Fruit fly (Drosophila melanogaster) whole organism, embryonic: ENCODE measurements around the gene sphe.

ENCODE experiments used
- Asciz ChIP-seq: fragments of 200-800 bp; sonication (Bioruptor generic); optimal IDR thresholded peaks from 2 replicates; lab custom pipeline; 2017; ENCODE audit warnings: missing biosample characterization, mild to moderate bottlenecking, missing genetic modification characterization, missing genetic modification reagents
- CG11456 ChIP-seq: fragments of 200-800 bp; sonication (Bioruptor generic); IDR thresholded peaks from 3 replicates; pipeline ENCODE4 v1.3.6; 2022; ENCODE audit warnings: missing biosample characterization, missing genetic modification characterization
- CG11560 ChIP-seq: fragments of 200-800 bp; sonication (Bioruptor generic); IDR thresholded peaks from 3 replicates; pipeline ENCODE4 v1.3.6; 2022; ENCODE audit warnings: missing biosample characterization, missing genetic modification characterization
- CG12219 ChIP-seq: fragments of 200-800 bp; sonication (Bioruptor generic); optimal IDR thresholded peaks from 3 replicates; lab custom pipeline; 2018; ENCODE audit warnings: missing biosample characterization, mild to moderate bottlenecking, missing genetic modification characterization
- CG12744 ChIP-seq: fragments of 200-800 bp; sonication (Bioruptor generic); optimal IDR thresholded peaks from 2 replicates; lab custom pipeline; 2016; ENCODE audit warnings: missing biosample characterization, missing genetic modification characterization
- CG13894 ChIP-seq: fragments of 200-800 bp; sonication (Bioruptor generic); optimal IDR thresholded peaks from 3 replicates; lab custom pipeline; 2018; ENCODE audit warnings: missing biosample characterization, mild to moderate bottlenecking, missing genetic modification characterization, moderate library complexity
- CG14050 ChIP-seq: fragments of 200-800 bp; sonication (Bioruptor generic); IDR thresholded peaks from 3 replicates; pipeline ENCODE4 v1.3.6; 2022; ENCODE audit warnings: missing biosample characterization, missing genetic modification characterization
- CG15269 ChIP-seq: fragments of 200-800 bp; sonication (Bioruptor generic); optimal IDR thresholded peaks from 2 replicates; lab custom pipeline; 2018; ENCODE audit warnings: missing biosample characterization, mild to moderate bottlenecking, missing genetic modification characterization, moderate library complexity
- CG15514 ChIP-seq: fragments of 200-800 bp; sonication (Bioruptor generic); optimal IDR thresholded peaks from 3 replicates; lab custom pipeline; 2017; ENCODE audit warnings: missing biosample characterization, missing genetic modification characterization, mild to moderate bottlenecking, moderate library complexity, missing genetic modification reagents
- CG1602 ChIP-seq: fragments of 200-800 bp; sonication (Bioruptor generic); optimal IDR thresholded peaks from 3 replicates; lab custom pipeline; 2016; ENCODE audit warnings: missing biosample characterization, missing genetic modification characterization
- CG2202 ChIP-seq: fragments of 200-800 bp; sonication (Bioruptor generic); optimal IDR thresholded peaks from 2 replicates; lab custom pipeline; 2018; ENCODE audit warnings: missing biosample characterization, mild to moderate bottlenecking, missing genetic modification characterization
- CG3065 ChIP-seq: fragments of 200-800 bp; sonication (Bioruptor generic); optimal IDR thresholded peaks from 2 replicates; lab custom pipeline; 2016; ENCODE audit warnings: missing biosample characterization, missing genetic modification characterization
- CG3407 ChIP-seq: fragments of 200-800 bp; sonication (Bioruptor generic); optimal IDR thresholded peaks from 2 replicates; lab custom pipeline; 2018; ENCODE audit warnings: missing biosample characterization, mild to moderate bottlenecking, missing genetic modification characterization
- CG4328 ChIP-seq: fragments of 200-800 bp; sonication (Bioruptor generic); optimal IDR thresholded peaks from 3 replicates; lab custom pipeline; 2017; ENCODE audit warnings: missing biosample characterization, missing genetic modification reagents, missing genetic modification characterization
- CG7271 ChIP-seq: fragments of 200-800 bp; sonication (Bioruptor generic); optimal IDR thresholded peaks from 2 replicates; lab custom pipeline; 2018; ENCODE audit warnings: missing biosample characterization, mild to moderate bottlenecking, missing genetic modification characterization, moderate library complexity
- CG9215 ChIP-seq: fragments of 200-800 bp; sonication (Bioruptor generic); IDR thresholded peaks from 2 replicates; pipeline ENCODE4 v1.3.6; 2022; ENCODE audit warnings: missing biosample characterization, missing genetic modification characterization
- CG9609 ChIP-seq: fragments of 200-800 bp; sonication (Bioruptor generic); optimal IDR thresholded peaks from 3 replicates; lab custom pipeline; 2016; ENCODE audit warnings: missing biosample characterization, missing genetic modification characterization
- Dad ChIP-seq: fragments of 200-800 bp; sonication (Bioruptor generic); optimal IDR thresholded peaks from 3 replicates; lab custom pipeline; 2016; ENCODE audit warnings: missing biosample characterization, missing genetic modification characterization
- Deaf1 ChIP-seq: fragments of 200-800 bp; optimal IDR thresholded peaks from 3 replicates; lab custom pipeline; 2019; ENCODE audit warnings: missing biosample characterization, mild to moderate bottlenecking, missing genetic modification characterization, moderate library complexity
- Ets65A ChIP-seq: fragments of 200-800 bp; sonication (Bioruptor generic); peaks from one replicate; lab custom pipeline; 2016; ENCODE audit warnings: missing biosample characterization, missing genetic modification characterization
- HHEX ChIP-seq: fragments of 200-800 bp; sonication (Bioruptor generic); optimal IDR thresholded peaks from 3 replicates; lab custom pipeline; 2017; ENCODE audit warnings: missing biosample characterization, mild to moderate bottlenecking, missing genetic modification characterization, missing genetic modification reagents
- HLH54F ChIP-seq: fragments of 200-800 bp; sonication (Bioruptor generic); optimal IDR thresholded peaks from 3 replicates; lab custom pipeline; 2016; ENCODE audit warnings: missing biosample characterization, missing genetic modification characterization
- Hey ChIP-seq: fragments of 200-800 bp; sonication (Bioruptor generic); optimal IDR thresholded peaks from 3 replicates; lab custom pipeline; 2018; ENCODE audit warnings: missing biosample characterization, mild to moderate bottlenecking, missing genetic modification characterization
- Nf-YC ChIP-seq: fragments of 200-800 bp; optimal IDR thresholded peaks from 3 replicates; lab custom pipeline; 2019; ENCODE audit warnings: missing biosample characterization, mild to moderate bottlenecking, missing genetic modification characterization, moderate library complexity
- Optix ChIP-seq: fragments of 200-800 bp; sonication (Bioruptor generic); IDR thresholded peaks from 3 replicates; pipeline ENCODE4 v1.3.6; 2022; ENCODE audit warnings: missing biosample characterization, missing genetic modification characterization
- Six4 ChIP-seq: fragments of 200-800 bp; sonication (Bioruptor generic); optimal IDR thresholded peaks from 2 replicates; lab custom pipeline; 2016; ENCODE audit warnings: missing biosample characterization, missing genetic modification characterization
- Trl ChIP-seq, 3 experiments: fragments of >200 bp in 2 of 3; fragments of 200-800 bp in 1 of 3; sonication (Bioruptor generic) in 1 of 3; optimal IDR thresholded peaks; 2 replicates in 1 of 3; 3 replicates in 2 of 3; lab custom pipeline; 2016 to 2017; ENCODE audit warnings: missing biosample characterization in 1 of 3, missing genetic modification characterization in 1 of 3
- amos ChIP-seq: fragments of 200-800 bp; sonication (Bioruptor generic); IDR thresholded peaks from 2 replicates; pipeline ENCODE4 v1.3.6; 2022; ENCODE audit warnings: missing biosample characterization, missing genetic modification characterization; ENCODE audit not compliant: partially characterized antibody
- aop ChIP-seq: fragments of 200-800 bp; sonication (Bioruptor generic); IDR thresholded peaks from 2 replicates; pipeline ENCODE4 v1.3.6; 2022; ENCODE audit warnings: missing biosample characterization, missing genetic modification characterization
- bsh ChIP-seq, 2 experiments: fragments of 200-800 bp; sonication (Bioruptor generic); optimal IDR thresholded peaks; 2 replicates each; lab custom pipeline; 2017 to 2018; ENCODE audit warnings: mild to moderate bottlenecking in 2 of 2, missing biosample characterization in 2 of 2, missing genetic modification characterization in 2 of 2, moderate library complexity in 1 of 2
- en ChIP-seq: fragments of 200-800 bp; sonication (Bioruptor generic); optimal IDR thresholded peaks from 2 replicates; lab custom pipeline; 2016; ENCODE audit warnings: missing biosample characterization, missing genetic modification characterization
- fd3F ChIP-seq: fragments of 200-800 bp; sonication (Bioruptor generic); optimal IDR thresholded peaks from 2 replicates; lab custom pipeline; 2018; ENCODE audit warnings: missing biosample characterization, mild to moderate bottlenecking, missing genetic modification characterization, moderate library complexity
- her ChIP-seq: fragments of 200-800 bp; sonication (Bioruptor generic); optimal IDR thresholded peaks from 2 replicates; lab custom pipeline; 2016; ENCODE audit warnings: missing biosample characterization, missing genetic modification characterization
- lov ChIP-seq, 2 experiments: fragments of 200-800 bp in 1 of 2; fragments of >200 bp in 1 of 2; sonication (Bioruptor generic) in 1 of 2; IDR thresholded peaks in 1 of 2; optimal IDR thresholded peaks in 1 of 2; 2 replicates in 1 of 2; 3 replicates in 1 of 2; pipeline versions ENCODE4 v1.3.6 to Lab custom; 2017 to 2022; ENCODE audit warnings: missing biosample characterization in 1 of 2, missing genetic modification characterization in 1 of 2
- nom ChIP-seq: fragments of 200-800 bp; sonication (Bioruptor generic); optimal IDR thresholded peaks from 2 replicates; lab custom pipeline; 2017; ENCODE audit warnings: missing biosample characterization, missing genetic modification characterization, mild to moderate bottlenecking, moderate library complexity, missing genetic modification reagents
- org-1 ChIP-seq: fragments of 200-800 bp; sonication (Bioruptor generic); optimal IDR thresholded peaks from 2 replicates; lab custom pipeline; 2017; ENCODE audit warnings: missing biosample characterization, missing genetic modification characterization
- prd ChIP-seq, 3 experiments: fragments of >200 bp in 2 of 3; fragments of 200-800 bp in 1 of 3; sonication (Bioruptor generic) in 1 of 3; optimal IDR thresholded peaks in 2 of 3; IDR thresholded peaks in 1 of 3; 2 replicates in 2 of 3; 3 replicates in 1 of 3; pipeline versions ENCODE4 v1.3.6 to Lab custom; 2017 to 2022; ENCODE audit warnings: missing biosample characterization in 1 of 3, missing genetic modification characterization in 1 of 3
- tio ChIP-seq: fragments of 200-800 bp; sonication (Bioruptor generic); optimal IDR thresholded peaks from 2 replicates; lab custom pipeline; 2017; ENCODE audit warnings: missing biosample characterization, missing genetic modification characterization, inconsistent platforms
- zfh2 ChIP-seq: fragments of 200-800 bp; sonication (Bioruptor generic); optimal IDR thresholded peaks from 2 replicates; lab custom pipeline; 2016; ENCODE audit warnings: missing biosample characterization, missing genetic modification characterization

sphe gene

DNA sequence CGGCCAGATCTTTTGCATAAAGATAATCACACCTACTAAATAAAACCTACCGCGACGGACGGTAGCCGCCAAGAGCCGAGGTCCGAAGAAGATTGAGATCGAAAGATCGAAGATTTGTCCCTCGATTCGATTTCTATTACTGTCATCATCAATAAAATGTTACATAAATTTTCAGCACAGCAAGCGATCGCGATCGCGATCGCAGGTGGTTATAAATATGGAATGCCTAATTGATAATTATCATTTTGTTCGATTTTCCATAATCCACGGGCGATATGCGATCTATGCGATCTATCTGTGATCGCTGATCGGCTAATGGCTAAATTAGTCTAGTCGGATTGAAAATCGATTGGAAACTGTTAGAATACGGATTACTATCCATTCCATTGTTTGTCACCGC is 31.5 kb upstream of the sphe start (continued):
- TF ChIP-seq her (GFP tag; lab: Kevin White, UChicago) (no peak), CG15514 (GFP tag; lab: Kevin White, UChicago) (no peak), Ets65A (GFP tag; lab: Kevin White, UChicago) (peak; percentile 34), CG11456 (GFP tag; lab: Robert Waterston, UW) (no peak), CG3065 (no peak), amos (GFP tag; lab: Robert Waterston, UW) (no peak), CG1602 (no peak), CG14050 (no peak), CG2202 (tag; lab: Kevin White, UChicago) (no peak), CG13894 (tag; lab: Kevin White, UChicago) (peak; percentile 87), CG9215 (GFP tag; lab: Robert Waterston, UW) (no peak), Six4 (GFP tag; lab: Kevin White, UChicago) (no peak), CG7271 (no peak), Optix (GFP tag; lab: Robert Waterston, UW) (no peak), Nf-YC (tag; lab: Kevin White, UChicago) (no peak), prd (optimal IDR thresholded peaks at IDR 0.05; lab: Kevin White, UChicago) (no peak), prd (GFP tag; IDR thresholded peaks at IDR 0.05; lab: Robert Waterston, UW) (no peak), CG9609 (no peak)

DNA sequence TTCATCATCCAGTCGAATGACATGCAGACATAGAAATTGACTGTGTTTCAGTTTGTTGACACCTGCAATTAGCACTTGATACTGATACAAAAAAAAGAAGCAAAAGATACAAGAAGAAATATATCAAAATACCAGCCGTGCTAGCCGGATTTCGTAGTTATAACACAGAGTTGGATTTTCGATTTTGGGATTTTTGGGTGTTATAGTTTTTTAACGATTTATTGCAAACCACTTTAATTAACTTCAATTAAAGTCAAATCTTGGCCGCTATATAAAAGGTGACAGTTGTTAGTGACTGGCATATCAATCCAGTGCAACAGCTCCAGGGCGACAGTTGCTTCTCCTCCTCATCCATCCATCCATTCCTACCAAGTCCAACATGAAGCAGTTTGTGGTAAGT is 29.0 kb upstream of the sphe start, which contains the start of gene TwdlX:
Gene TwdlX, plus strand, starts transcription at position 301 of the 400 bp plus-strand sequence.
- TF ChIP-seq CG11560 (tag; lab: Robert Waterston, UW) (no peak), fd3F (no peak), Asciz (GFP tag; lab: Kevin White, UChicago) (no peak), zfh2 (GFP tag; lab: Kevin White, UChicago) (no peak), HHEX (GFP tag; lab: Kevin White, UChicago) (no peak), en (GFP tag; lab: Kevin White, UChicago) (no peak), Deaf1 (no peak), CG3407 (GFP tag; lab: Kevin White, UChicago) (no peak), CG12744 (GFP tag; lab: Kevin White, UChicago) (no peak), lov (optimal IDR thresholded peaks at IDR 0.05; lab: Kevin White, UChicago) (no peak), lov (GFP tag; IDR thresholded peaks at IDR 0.05; lab: Robert Waterston, UW) (no peak)
- TF ChIP-seq, all 482 proteins: peak for 0

DNA sequence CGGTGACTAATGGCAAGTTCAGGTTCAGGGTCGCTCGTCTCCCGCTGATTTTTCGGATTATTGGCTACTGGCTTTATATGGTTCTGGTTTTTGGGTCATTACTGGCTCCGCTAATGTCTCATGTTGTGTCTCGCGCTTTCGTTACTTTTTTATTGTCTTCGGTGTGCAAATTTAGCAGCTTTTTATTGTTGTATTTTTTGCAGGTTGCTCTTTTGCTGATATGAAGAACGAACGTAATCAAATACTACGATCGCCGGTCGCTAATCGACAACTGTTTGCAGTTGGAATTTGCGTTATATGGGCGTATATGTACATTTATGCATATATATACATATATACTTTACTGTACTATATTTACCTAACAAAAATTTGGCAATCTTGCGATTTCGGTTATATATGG is 22.8 kb upstream of the sphe start:
- no peak for TF ChIP-seq Hey (tag; lab: Kevin White, UChicago)
- TF ChIP-seq bsh (GFP tag; optimal IDR thresholded peaks at IDR 0.05; lab: Kevin White, UChicago): no peak
- TF ChIP-seq nom (GFP tag; lab: Kevin White, UChicago): no peak
- TF ChIP-seq CG15269 (tag; lab: Kevin White, UChicago): no peak
- TF ChIP-seq aop (GFP tag; lab: Robert Waterston, UW): no peak
- TF ChIP-seq CG12219 (GFP tag; lab: Kevin White, UChicago): no peak
- no peak for TF ChIP-seq tio (GFP tag; lab: Kevin White, UChicago)
- no peak for TF ChIP-seq org-1 (GFP tag; lab: Kevin White, UChicago)
- TF ChIP-seq CG4328 (GFP tag; lab: Kevin White, UChicago): no peak
- no peak for TF ChIP-seq Dad (GFP tag; lab: Kevin White, UChicago)
- no peak for TF ChIP-seq HLH54F
- no peak for TF ChIP-seq Trl (optimal IDR thresholded peaks at IDR 0.05; lab: Kevin White, UChicago)
- TF ChIP-seq Trl (GFP tag; optimal IDR thresholded peaks at IDR 0.05; lab: Kevin White, UChicago): no peak
